Fruit fly (Drosophila melanogaster) whole organism, embryonic: ENCODE data around the gene ND-24L.

Experiments
- Atf-2 ChIP-seq: fragments of 200-800 bp; sonication (Bioruptor generic); optimal IDR thresholded peaks from 2 replicates; lab custom pipeline; 2016; ENCODE audit warnings: missing biosample characterization, missing genetic modification characterization
- B-H1 ChIP-seq: fragments of 200-800 bp; sonication (Bioruptor generic); IDR thresholded peaks from 3 replicates; pipeline ENCODE4 v1.3.6; 2022; ENCODE audit warnings: missing biosample characterization, missing genetic modification characterization
- BEAF-32 ChIP-seq: fragments of 200-800 bp; sonication (Bioruptor generic); optimal IDR thresholded peaks from 3 replicates; lab custom pipeline; 2017; ENCODE audit warnings: missing biosample characterization, missing genetic modification characterization, mild to moderate bottlenecking, moderate library complexity, missing genetic modification reagents
- CG10267 ChIP-seq: fragments of 200-800 bp; sonication (Bioruptor generic); optimal IDR thresholded peaks from 2 replicates; lab custom pipeline; 2018; ENCODE audit warnings: missing biosample characterization, mild to moderate bottlenecking, missing genetic modification characterization, moderate library complexity
- CG15269 ChIP-seq: fragments of 200-800 bp; sonication (Bioruptor generic); optimal IDR thresholded peaks from 2 replicates; lab custom pipeline; 2018; ENCODE audit warnings: missing biosample characterization, mild to moderate bottlenecking, missing genetic modification characterization, moderate library complexity
- CG17361 ChIP-seq: fragments of 200-800 bp; sonication (Bioruptor generic); IDR thresholded peaks from 3 replicates; pipeline ENCODE4 v1.3.6; 2022; ENCODE audit warnings: missing biosample characterization, missing genetic modification characterization
- CG17912 ChIP-seq: fragments of 200-800 bp; sonication (Bioruptor generic); optimal IDR thresholded peaks from 2 replicates; lab custom pipeline; 2018; ENCODE audit warnings: missing biosample characterization, mild to moderate bottlenecking, missing genetic modification characterization
- CG18599 ChIP-seq: fragments of 200-800 bp; sonication (Bioruptor generic); optimal IDR thresholded peaks from 3 replicates; lab custom pipeline; 2017; ENCODE audit warnings: missing biosample characterization, missing genetic modification characterization, mild to moderate bottlenecking, moderate library complexity, missing genetic modification reagents
- CG30431 ChIP-seq: fragments of 200-800 bp; sonication (Bioruptor generic); optimal IDR thresholded peaks from 2 replicates; lab custom pipeline; 2017; ENCODE audit warnings: missing biosample characterization, missing genetic modification characterization
- CG31224 ChIP-seq: fragments of 200-800 bp; sonication (Bioruptor generic); IDR thresholded peaks from 2 replicates; pipeline ENCODE4 v1.3.6; 2022; ENCODE audit warnings: missing biosample characterization, missing genetic modification characterization
- CG32767 ChIP-seq: fragments of 200-800 bp; sonication (Bioruptor generic); IDR thresholded peaks from 2 replicates; pipeline ENCODE4 v1.3.6; 2022; ENCODE audit warnings: missing biosample characterization, missing genetic modification characterization
- CG3847 ChIP-seq: fragments of 200-800 bp; sonication (Bioruptor generic); IDR thresholded peaks from 2 replicates; pipeline ENCODE4 v1.3.6; 2022; ENCODE audit warnings: missing biosample characterization, missing genetic modification characterization
- CG4360 ChIP-seq: fragments of 200-800 bp; sonication (Bioruptor generic); IDR thresholded peaks from 2 replicates; pipeline ENCODE4 v1.3.6; 2022; ENCODE audit warnings: missing biosample characterization, missing genetic modification characterization
- CG4404 ChIP-seq: fragments of 200-800 bp; sonication (Bioruptor generic); IDR thresholded peaks from 2 replicates; pipeline ENCODE4 v1.3.6; 2022; ENCODE audit warnings: missing biosample characterization, missing genetic modification characterization
- CG5245 ChIP-seq: fragments of 200-800 bp; sonication (Bioruptor generic); optimal IDR thresholded peaks from 3 replicates; lab custom pipeline; 2016; ENCODE audit warnings: missing biosample characterization, missing genetic modification characterization
- CG5953 ChIP-seq: fragments of 200-800 bp; sonication (Bioruptor generic); IDR thresholded peaks from 2 replicates; pipeline ENCODE4 v1.3.6; 2022; ENCODE audit warnings: missing biosample characterization, missing genetic modification characterization
- CG6683 ChIP-seq: fragments of 200-800 bp; sonication (Bioruptor generic); optimal IDR thresholded peaks from 2 replicates; lab custom pipeline; 2017; ENCODE audit warnings: missing biosample characterization, mild to moderate bottlenecking, missing genetic modification characterization, missing genetic modification reagents
- CG7271 ChIP-seq: fragments of 200-800 bp; sonication (Bioruptor generic); optimal IDR thresholded peaks from 2 replicates; lab custom pipeline; 2018; ENCODE audit warnings: missing biosample characterization, mild to moderate bottlenecking, missing genetic modification characterization, moderate library complexity
- CG7987 ChIP-seq: fragments of 200-800 bp; sonication (Bioruptor generic); optimal IDR thresholded peaks from 2 replicates; lab custom pipeline; 2018; ENCODE audit warnings: missing biosample characterization, mild to moderate bottlenecking, missing genetic modification characterization, moderate library complexity
- CrebB ChIP-seq: fragments of 200-800 bp; sonication (Bioruptor generic); optimal IDR thresholded peaks from 3 replicates; lab custom pipeline; 2018; ENCODE audit warnings: missing biosample characterization, mild to moderate bottlenecking, missing genetic modification characterization
- Dad ChIP-seq: fragments of 200-800 bp; sonication (Bioruptor generic); optimal IDR thresholded peaks from 3 replicates; lab custom pipeline; 2016; ENCODE audit warnings: missing biosample characterization, missing genetic modification characterization
- Dbx ChIP-seq: fragments of 200-800 bp; sonication (Bioruptor generic); IDR thresholded peaks from 3 replicates; pipeline ENCODE4 v1.3.6; 2022; ENCODE audit warnings: missing biosample characterization, missing genetic modification characterization
- Dref ChIP-seq: fragments of 200-800 bp; sonication (Bioruptor generic); IDR thresholded peaks from 2 replicates; pipeline ENCODE4 v1.3.6; 2022; ENCODE audit warnings: missing biosample characterization, missing genetic modification characterization
- E2f2 ChIP-seq: fragments of 200-800 bp; sonication (Bioruptor generic); IDR thresholded peaks from 2 replicates; pipeline ENCODE4 v1.3.6; 2022; ENCODE audit warnings: missing biosample characterization, missing genetic modification characterization
- Eip74EF ChIP-seq, 2 experiments: fragments of 200-800 bp in 1 of 2; fragments of >200 bp in 1 of 2; sonication (Bioruptor generic) in 1 of 2; optimal IDR thresholded peaks; 2 replicates each; lab custom pipeline; 2017 to 2019; ENCODE audit warnings: missing biosample characterization in 2 of 2, missing genetic modification characterization in 2 of 2, mild to moderate bottlenecking in 1 of 2, moderate library complexity in 1 of 2
- Fer1 ChIP-seq: fragments of 200-800 bp; sonication (Bioruptor generic); optimal IDR thresholded peaks from 2 replicates; lab custom pipeline; 2017; ENCODE audit warnings: missing biosample characterization, mild to moderate bottlenecking, missing genetic modification characterization
- HmgD ChIP-seq: fragments of 200-800 bp; sonication (Bioruptor generic); optimal IDR thresholded peaks from 3 replicates; lab custom pipeline; 2016; ENCODE audit warnings: missing biosample characterization, missing genetic modification characterization
- Hmr ChIP-seq: fragments of 200-800 bp; sonication (Bioruptor generic); optimal IDR thresholded peaks from 3 replicates; lab custom pipeline; 2017; ENCODE audit warnings: mild to moderate bottlenecking, missing biosample characterization, missing genetic modification reagents, missing genetic modification characterization
- Lhr ChIP-seq: fragments of 200-800 bp; sonication (Bioruptor generic); optimal IDR thresholded peaks from 3 replicates; lab custom pipeline; 2017; ENCODE audit warnings: mild to moderate bottlenecking, missing biosample characterization, missing genetic modification reagents, missing genetic modification characterization
- MTF-1 ChIP-seq: fragments of 200-800 bp; sonication (Bioruptor generic); optimal IDR thresholded peaks from 2 replicates; lab custom pipeline; 2018; ENCODE audit warnings: missing biosample characterization, mild to moderate bottlenecking, missing genetic modification characterization, borderline replicate concordance
- Mad ChIP-seq: fragments of 200-800 bp; sonication (Bioruptor generic); optimal IDR thresholded peaks from 2 replicates; lab custom pipeline; 2016; ENCODE audit warnings: missing biosample characterization, missing genetic modification characterization
- Side ChIP-seq: fragments of 200-800 bp; sonication (Bioruptor generic); optimal IDR thresholded peaks from 2 replicates; lab custom pipeline; 2016; ENCODE audit warnings: missing biosample characterization, missing genetic modification characterization
- Stat92E ChIP-seq, 3 experiments: fragments of >200 bp in 2 of 3; fragments of 200-800 bp in 1 of 3; sonication (Bioruptor generic) in 1 of 3; optimal IDR thresholded peaks; 2 replicates each; lab custom pipeline; 2017 to 2019; ENCODE audit warnings: missing biosample characterization in 3 of 3, missing genetic modification characterization in 3 of 3, mild to moderate bottlenecking in 1 of 3, moderate library complexity in 1 of 3
- Usf ChIP-seq: fragments of 200-800 bp; sonication (Bioruptor generic); optimal IDR thresholded peaks from 2 replicates; lab custom pipeline; 2017; ENCODE audit warnings: missing genotype, missing biosample characterization, missing genetic modification characterization
- ash1 ChIP-seq: fragments of 200-800 bp; sonication (Bioruptor generic); optimal IDR thresholded peaks from 2 replicates; lab custom pipeline; 2018; ENCODE audit warnings: missing biosample characterization, mild to moderate bottlenecking, missing genetic modification characterization
- cad ChIP-seq: fragments of >200 bp; optimal IDR thresholded peaks from 2 replicates; lab custom pipeline; 2017; ENCODE audit warnings: missing biosample characterization, missing genetic modification characterization
- cas ChIP-seq: fragments of 200-800 bp; sonication (Bioruptor generic); IDR thresholded peaks from 2 replicates; pipeline ENCODE4 v1.3.6; 2022; ENCODE audit warnings: missing biosample characterization, missing genetic modification characterization
- crol ChIP-seq: fragments of 200-800 bp; sonication (Bioruptor generic); IDR thresholded peaks from 2 replicates; pipeline ENCODE4 v1.3.6; 2022; ENCODE audit warnings: missing biosample characterization, missing genetic modification characterization
- dm ChIP-seq: fragments of 200-800 bp; sonication (Bioruptor generic); optimal IDR thresholded peaks from 3 replicates; lab custom pipeline; 2016; ENCODE audit warnings: missing biosample characterization, missing genetic modification characterization
- exex ChIP-seq: fragments of 200-800 bp; sonication (Bioruptor generic); optimal IDR thresholded peaks from 4 replicates; lab custom pipeline; 2018; ENCODE audit warnings: missing biosample characterization, mild to moderate bottlenecking, missing genetic modification characterization, moderate library complexity
- fd3F ChIP-seq: fragments of 200-800 bp; sonication (Bioruptor generic); optimal IDR thresholded peaks from 2 replicates; lab custom pipeline; 2018; ENCODE audit warnings: missing biosample characterization, mild to moderate bottlenecking, missing genetic modification characterization, moderate library complexity
- gcm2 ChIP-seq: fragments of 200-800 bp; sonication (Bioruptor generic); optimal IDR thresholded peaks from 2 replicates; lab custom pipeline; 2016; ENCODE audit warnings: missing biosample characterization, missing genetic modification characterization
- gfzf ChIP-seq: fragments of 200-800 bp; sonication (Bioruptor generic); optimal IDR thresholded peaks from 2 replicates; lab custom pipeline; 2016; ENCODE audit warnings: missing biosample characterization, mild to moderate bottlenecking, missing genetic modification characterization, moderate library complexity
- her ChIP-seq: fragments of 200-800 bp; sonication (Bioruptor generic); optimal IDR thresholded peaks from 2 replicates; lab custom pipeline; 2016; ENCODE audit warnings: missing biosample characterization, missing genetic modification characterization
- knrl ChIP-seq: fragments of 200-800 bp; sonication (Bioruptor generic); IDR thresholded peaks from 3 replicates; pipeline ENCODE4 v1.3.6; 2022; ENCODE audit warnings: missing biosample characterization, missing genetic modification characterization; ENCODE audit not compliant: partially characterized antibody
- pita ChIP-seq: fragments of 200-800 bp; sonication (Bioruptor generic); optimal IDR thresholded peaks from 2 replicates; lab custom pipeline; 2017; ENCODE audit warnings: missing biosample characterization, mild to moderate bottlenecking, missing genetic modification characterization
- psq ChIP-seq: fragments of 200-800 bp; sonication (Bioruptor generic); optimal IDR thresholded peaks from 2 replicates; lab custom pipeline; 2017; ENCODE audit warnings: missing biosample characterization, missing genetic modification characterization
- sisA ChIP-seq: fragments of 200-800 bp; sonication (Bioruptor generic); IDR thresholded peaks from 2 replicates; pipeline ENCODE4 v1.3.6; 2022; ENCODE audit warnings: missing biosample characterization, missing genetic modification characterization
- trem ChIP-seq: fragments of 200-800 bp; optimal IDR thresholded peaks from 3 replicates; lab custom pipeline; 2019; ENCODE audit warnings: missing biosample characterization, mild to moderate bottlenecking, missing genetic modification characterization, moderate library complexity
- twi ChIP-seq: fragments of 200-800 bp; optimal IDR thresholded peaks from 2 replicates; lab custom pipeline; 2019; ENCODE audit warnings: missing biosample characterization, mild to moderate bottlenecking, missing genetic modification characterization, moderate library complexity
- zfh2 ChIP-seq: fragments of 200-800 bp; sonication (Bioruptor generic); optimal IDR thresholded peaks from 2 replicates; lab custom pipeline; 2016; ENCODE audit warnings: missing biosample characterization, missing genetic modification characterization

ND-24L gene

DNA sequence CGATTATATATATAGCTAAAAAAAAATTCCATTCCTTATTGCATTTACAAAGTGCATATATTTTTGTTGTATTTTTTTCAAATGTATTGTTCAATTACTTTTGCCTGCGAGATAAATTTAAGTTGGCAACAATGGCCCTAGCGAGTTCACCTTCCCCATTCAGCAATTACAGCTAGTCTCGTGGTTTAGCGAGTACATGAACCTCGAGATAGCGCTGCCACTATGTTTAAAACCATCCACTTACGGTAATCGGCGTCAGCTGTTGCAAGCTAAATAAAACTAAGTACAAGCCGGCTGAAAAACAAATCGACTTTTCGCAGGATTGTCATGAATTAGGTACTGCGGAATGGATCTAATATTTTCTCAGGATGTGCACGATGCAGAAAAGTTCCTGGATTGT is 32.2 kb upstream of the ND-24L start (continued):
- TF ChIP-seq MTF-1 (no peak), E2f2 (GFP tag; lab: Robert Waterston, UW) (peak; percentile 59), cad (GFP tag; lab: Kevin White, UChicago) (no peak), CG31224 (GFP tag; lab: Robert Waterston, UW) (no peak), CG4404 (no peak), cas (GFP tag; lab: Robert Waterston, UW) (no peak), CG32767 (GFP tag; lab: Robert Waterston, UW) (no peak), Lhr (GFP tag; lab: Kevin White, UChicago) (peak; percentile 76), CG5953 (GFP tag; lab: Robert Waterston, UW) (no peak), pita (GFP tag; lab: Kevin White, UChicago) (peak; percentile 90), CG4360 (GFP tag; lab: Robert Waterston, UW) (0 out of 2 replicates have a peak, but pooled peaks have one; percentile 26), Dref (peak; percentile 55), trem (tag; lab: Kevin White, UChicago) (peak; percentile 95), CG18599 (GFP tag; lab: Kevin White, UChicago) (no peak), Side (GFP tag; lab: Kevin White, UChicago) (no peak), Fer1 (GFP tag; lab: Kevin White, UChicago) (no peak), gcm2 (GFP tag; lab: Kevin White, UChicago) (no peak), Hmr (peak; percentile 33), CG15269 (tag; lab: Kevin White, UChicago) (no peak), Atf-2 (GFP tag; lab: Kevin White, UChicago) (no peak), Usf (GFP tag; lab: Kevin White, UChicago) (peak; percentile 19), CG6683 (GFP tag; lab: Kevin White, UChicago) (no peak), Stat92E (GFP tag; optimal IDR thresholded peaks at IDR 0.05; lab: Kevin White, UChicago) (no peak), HmgD (peak; percentile 63), twi (no peak), CG17912 (GFP tag; lab: Kevin White, UChicago) (peak; percentile 34), CG7271 (tag; lab: Kevin White, UChicago) (no peak), crol (GFP tag; lab: Robert Waterston, UW) (no peak), Dad (GFP tag; lab: Kevin White, UChicago) (no peak), CG7987 (GFP tag; lab: Kevin White, UChicago) (peak; percentile 5), her (GFP tag; lab: Kevin White, UChicago) (no peak), dm (GFP tag; lab: Kevin White, UChicago) (peak; percentile 79), CG17361 (GFP tag; lab: Robert Waterston, UW) (no peak), psq (GFP tag; lab: Kevin White, UChicago) (no peak), CG3847 (GFP tag; lab: Robert Waterston, UW) (peak; percentile 58), Eip74EF (GFP tag; optimal IDR thresholded peaks at IDR 0.05; lab: Kevin White, UChicago) (no peak), CG10267 (tag; lab: Kevin White, UChicago) (peak; percentile 36), CG5245 (no peak), exex (tag; lab: Kevin White, UChicago) (peak; percentile 32), knrl (GFP tag; lab: Robert Waterston, UW) (peak; percentile 30; the same call in 1 of the 3 replicates), gfzf (GFP tag; lab: Kevin White, UChicago) (peak; percentile 59), CG30431 (no peak), zfh2 (GFP tag; lab: Kevin White, UChicago) (no peak), BEAF-32 (peak; percentile 44), B-H1 (GFP tag; lab: Robert Waterston, UW) (no peak), ash1 (GFP tag; lab: Kevin White, UChicago) (no peak), sisA (GFP tag; lab: Robert Waterston, UW) (no peak), Mad (no peak), CrebB (tag; lab: Kevin White, UChicago) (no peak), Dbx (no peak), fd3F (GFP tag; lab: Kevin White, UChicago) (no peak)
